Fruit fly (Drosophila melanogaster): Measurements from ENCODE around the gene Ulp1.

Gene Ulp1

DNA sequence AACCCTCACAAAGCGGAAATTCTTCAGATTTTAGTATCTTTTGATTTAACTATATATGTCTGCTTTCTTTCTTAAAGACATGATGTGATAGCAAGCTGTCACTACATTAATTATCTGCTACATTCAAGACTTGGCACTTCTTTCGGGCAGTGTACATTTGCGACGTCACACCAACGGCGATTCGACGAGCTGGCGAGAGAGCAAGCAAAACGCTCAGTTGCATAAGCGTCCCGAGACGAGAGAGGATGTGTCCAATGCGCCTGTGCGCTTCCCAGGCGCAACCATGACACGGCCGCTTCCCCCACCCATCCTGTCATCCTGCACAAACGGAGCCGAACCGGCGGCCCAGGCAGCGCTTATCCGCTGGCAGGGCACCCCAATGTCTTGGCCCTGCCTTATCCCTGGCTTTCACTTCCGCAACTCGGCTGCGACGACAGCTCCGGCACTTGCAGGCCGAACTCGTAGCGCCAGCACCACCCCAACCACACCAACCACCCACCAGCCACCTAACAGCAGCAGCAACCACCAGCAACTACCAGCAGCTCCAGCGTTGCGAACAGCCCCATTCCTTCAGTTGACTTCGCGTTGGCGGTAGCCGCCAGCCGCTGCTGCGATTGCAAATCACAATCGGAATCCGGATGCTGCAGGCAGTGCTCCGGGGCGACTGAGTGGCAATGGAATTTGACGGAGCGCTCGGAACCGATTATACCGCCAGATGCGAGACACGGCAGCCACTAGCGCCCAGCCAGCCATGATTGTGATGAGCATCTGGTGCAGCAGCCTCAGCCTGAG is 40.6 kb upstream of the Ulp1 start, which contains the start of gene Hs3st-B (continued):
- TF ChIP-seq insv (GFP tag; optimal IDR thresholded peaks at IDR 0.05) (no peak), en (GFP tag; optimal IDR thresholded peaks at IDR 0.05) (no peak), CG7928 (GFP tag; optimal IDR thresholded peaks at IDR 0.05) (no peak), Ssrp (tag; optimal IDR thresholded peaks at IDR 0.05) (peak; percentile 22), NFAT (GFP tag; IDR thresholded peaks at IDR 0.05) (no peak), crol (GFP tag; IDR thresholded peaks at IDR 0.05) (0 out of 2 replicates have a peak, but pooled peaks have one; percentile 16), sr (GFP tag; IDR thresholded peaks at IDR 0.05) (no peak), lbe (GFP tag; optimal IDR thresholded peaks at IDR 0.05) (no peak), Kr (GFP tag; optimal IDR thresholded peaks at IDR 0.05) (no peak), stc (GFP tag; IDR thresholded peaks at IDR 0.05) (no peak), fru (optimal IDR thresholded peaks at IDR 0.05) (no peak), Dp (GFP tag; optimal IDR thresholded peaks at IDR 0.05) (no peak), cas (GFP tag; IDR thresholded peaks at IDR 0.05) (no peak), Eip74EF (GFP tag; optimal IDR thresholded peaks at IDR 0.05) (no peak), CG17359 (tag; optimal IDR thresholded peaks at IDR 0.05) (peak; percentile 19), org-1 (GFP tag; optimal IDR thresholded peaks at IDR 0.05) (no peak), Trl (optimal IDR thresholded peaks at IDR 0.05) (no peak), Trl (GFP tag; optimal IDR thresholded peaks at IDR 0.05) (no peak), CG15269 (tag; optimal IDR thresholded peaks at IDR 0.05) (no peak), gsb-n (tag; optimal IDR thresholded peaks at IDR 0.05) (no peak), CG32767 (GFP tag; IDR thresholded peaks at IDR 0.05) (no peak), zen2 (GFP tag; IDR thresholded peaks at IDR 0.05; ENCODE audit: partially characterized antibody) (no peak), CG12942 (GFP tag; optimal IDR thresholded peaks at IDR 0.05) (no peak), CG8281 (tag; optimal IDR thresholded peaks at IDR 0.05) (no peak), Ptx1 (GFP tag; IDR thresholded peaks at IDR 0.05) (0 out of 2 replicates have a peak, but pooled peaks have one; percentile 13), Xbp1 (GFP tag; optimal IDR thresholded peaks at IDR 0.05) (peak; percentile 34), HHEX (GFP tag; optimal IDR thresholded peaks at IDR 0.05) (peak; percentile 32), nerfin-1 (tag; optimal IDR thresholded peaks at IDR 0.05) (peak; percentile 81), dimm (GFP tag; IDR thresholded peaks at IDR 0.05) (no peak), vfl (GFP tag; optimal IDR thresholded peaks at IDR 0.05) (no peak), Pdp1 (GFP tag; optimal IDR thresholded peaks at IDR 0.05) (peak in 1 of 2 experiments; percentile 89), dm (GFP tag; optimal IDR thresholded peaks at IDR 0.05) (no peak), fd3F (GFP tag; optimal IDR thresholded peaks at IDR 0.05) (no peak), ewg (GFP tag; optimal IDR thresholded peaks at IDR 0.05) (peak; percentile 59), Optix (GFP tag; IDR thresholded peaks at IDR 0.05) (0 out of 3 replicates have a peak, but pooled peaks have one; percentile 27), CG7786 (GFP tag; optimal IDR thresholded peaks at IDR 0.05) (no peak), CG2889 (GFP tag; IDR thresholded peaks at IDR 0.05) (no peak), gcm (GFP tag; optimal IDR thresholded peaks at IDR 0.05) (no peak), CG16815 (GFP tag; optimal IDR thresholded peaks at IDR 0.05) (no peak), CG4404 (GFP tag; IDR thresholded peaks at IDR 0.05) (no peak), pan (optimal IDR thresholded peaks at IDR 0.05) (no peak), pan (GFP tag; optimal IDR thresholded peaks at IDR 0.05 in 1 of 2, IDR thresholded peaks at IDR 0.05 in 1 of 2) (peak in 1 of 2 experiments; percentile 32), Antp (GFP tag; optimal IDR thresholded peaks at IDR 0.05) (no peak), seq (GFP tag; IDR thresholded peaks at IDR 0.05) (no peak), CG17829 (tag; optimal IDR thresholded peaks at IDR 0.05) (peak; percentile 22), kni (GFP tag; optimal IDR thresholded peaks at IDR 0.05) (no peak), CG4730 (GFP tag; IDR thresholded peaks at IDR 0.05) (no peak), Mrtf (GFP tag; IDR thresholded peaks at IDR 0.05) (no peak), Lpt (GFP tag; optimal IDR thresholded peaks at IDR 0.05) (no peak), danr (GFP tag; IDR thresholded peaks at IDR 0.05) (no peak), chif (GFP tag; optimal IDR thresholded peaks at IDR 0.05) (no peak)

All from whole organism, embryonic.